Fruit fly (Drosophila melanogaster) whole organism, embryonic: ENCODE results near the gene Upf1.
A peak's percentile ranks its signal among the peaks of the same experiment; 100 is the strongest.

Experiments used
- Atf-2 ChIP-seq: fragments of 200-800 bp; sonication (Bioruptor generic); optimal IDR thresholded peaks from 2 replicates; lab custom pipeline; 2016; ENCODE audit warnings: missing biosample characterization, missing genetic modification characterization
- B-H2 ChIP-seq: fragments of 200-800 bp; sonication (Bioruptor generic); optimal IDR thresholded peaks from 2 replicates; lab custom pipeline; 2018; ENCODE audit warnings: missing biosample characterization, mild to moderate bottlenecking, missing genetic modification characterization
- CG10209 ChIP-seq: fragments of 200-800 bp; sonication (Bioruptor generic); optimal IDR thresholded peaks from 3 replicates; lab custom pipeline; 2017; ENCODE audit warnings: missing biosample characterization, mild to moderate bottlenecking, missing genetic modification characterization, missing genetic modification reagents
- CG10321 ChIP-seq: fragments of 200-800 bp; sonication (Bioruptor generic); IDR thresholded peaks from 2 replicates; pipeline ENCODE4 v1.3.6; 2022; ENCODE audit warnings: missing biosample characterization, missing genetic modification characterization
- CG10366 ChIP-seq: fragments of 200-800 bp; sonication (Bioruptor generic); IDR thresholded peaks from 2 replicates; pipeline ENCODE4 v1.3.6; 2022; ENCODE audit warnings: missing biosample characterization, missing genetic modification characterization
- CG10959 ChIP-seq: fragments of 200-800 bp; sonication (Bioruptor generic); IDR thresholded peaks from 2 replicates; pipeline ENCODE4 v1.3.6; 2022; ENCODE audit warnings: missing biosample characterization, missing genetic modification characterization
- CG11456 ChIP-seq: fragments of 200-800 bp; sonication (Bioruptor generic); IDR thresholded peaks from 3 replicates; pipeline ENCODE4 v1.3.6; 2022; ENCODE audit warnings: missing biosample characterization, missing genetic modification characterization
- CG12155 ChIP-seq: fragments of 200-800 bp; sonication (Bioruptor generic); optimal IDR thresholded peaks from 3 replicates; lab custom pipeline; 2016; ENCODE audit warnings: missing biosample characterization, missing genetic modification characterization
- CG12299 ChIP-seq: fragments of 200-800 bp; sonication (Bioruptor generic); optimal IDR thresholded peaks from 2 replicates; lab custom pipeline; 2018; ENCODE audit warnings: missing biosample characterization, mild to moderate bottlenecking, missing genetic modification characterization
- CG12744 ChIP-seq: fragments of 200-800 bp; sonication (Bioruptor generic); optimal IDR thresholded peaks from 2 replicates; lab custom pipeline; 2016; ENCODE audit warnings: missing biosample characterization, missing genetic modification characterization
- CG12769 ChIP-seq: fragments of 200-800 bp; sonication (Bioruptor generic); optimal IDR thresholded peaks from 2 replicates; lab custom pipeline; 2019; ENCODE audit warnings: missing biosample characterization, mild to moderate bottlenecking, missing genetic modification characterization, moderate library complexity
- CG14965 ChIP-seq: fragments of 200-800 bp; sonication (Bioruptor generic); optimal IDR thresholded peaks from 2 replicates; lab custom pipeline; 2016; ENCODE audit warnings: missing biosample characterization, missing genetic modification characterization, borderline replicate concordance
- CG16813 ChIP-seq: fragments of 200-800 bp; sonication (Bioruptor generic); IDR thresholded peaks from 3 replicates; pipeline ENCODE4 v1.3.6; 2022; ENCODE audit warnings: missing biosample characterization, missing genetic modification characterization; ENCODE audit not compliant: partially characterized antibody
- CG17612 ChIP-seq: fragments of 200-800 bp; sonication (Bioruptor generic); IDR thresholded peaks from 2 replicates; pipeline ENCODE4 v1.3.6; 2022; ENCODE audit warnings: missing biosample characterization, missing genetic modification characterization
- CG30403 ChIP-seq: fragments of 200-800 bp; sonication (Bioruptor generic); optimal IDR thresholded peaks from 3 replicates; lab custom pipeline; 2016; ENCODE audit warnings: missing biosample characterization, missing genetic modification characterization
- CG4360 ChIP-seq: fragments of 200-800 bp; sonication (Bioruptor generic); IDR thresholded peaks from 2 replicates; pipeline ENCODE4 v1.3.6; 2022; ENCODE audit warnings: missing biosample characterization, missing genetic modification characterization
- CG4617 ChIP-seq: fragments of 200-800 bp; sonication (Bioruptor generic); optimal IDR thresholded peaks from 3 replicates; lab custom pipeline; 2016; ENCODE audit warnings: missing biosample characterization, missing genetic modification characterization, borderline replicate concordance
- CG7928 ChIP-seq: fragments of 200-800 bp; sonication (Bioruptor generic); optimal IDR thresholded peaks from 2 replicates; lab custom pipeline; 2017; ENCODE audit warnings: missing biosample characterization, mild to moderate bottlenecking, missing genetic modification characterization
- D19A ChIP-seq: fragments of 200-800 bp; optimal IDR thresholded peaks from 3 replicates; lab custom pipeline; 2019; ENCODE audit warnings: missing biosample characterization, mild to moderate bottlenecking, missing genetic modification characterization, moderate library complexity
- Dek ChIP-seq: fragments of 200-800 bp; sonication (Bioruptor generic); optimal IDR thresholded peaks from 3 replicates; lab custom pipeline; 2019; ENCODE audit warnings: missing biosample characterization, mild to moderate bottlenecking, missing genetic modification characterization, moderate library complexity
- Doc2 ChIP-seq: fragments of 200-800 bp; sonication (Bioruptor generic); IDR thresholded peaks from 2 replicates; pipeline ENCODE4 v1.3.6; 2022; ENCODE audit warnings: missing biosample characterization, missing genetic modification characterization
- E2f1 ChIP-seq: fragments of 200-800 bp; sonication (Bioruptor generic); IDR thresholded peaks from 2 replicates; pipeline ENCODE4 v1.3.6; 2022; ENCODE audit warnings: missing biosample characterization, missing genetic modification characterization
- Hsf ChIP-seq: fragments of 200-800 bp; sonication (Bioruptor generic); optimal IDR thresholded peaks from 3 replicates; lab custom pipeline; 2016; ENCODE audit warnings: missing biosample characterization, missing genetic modification characterization
- MBD-R2 ChIP-seq: fragments of 200-800 bp; sonication (Bioruptor generic); IDR thresholded peaks from 2 replicates; pipeline ENCODE4 v1.3.6; 2022; ENCODE audit warnings: missing biosample characterization, missing genetic modification characterization
- MTF-1 ChIP-seq: fragments of 200-800 bp; sonication (Bioruptor generic); optimal IDR thresholded peaks from 2 replicates; lab custom pipeline; 2018; ENCODE audit warnings: missing biosample characterization, mild to moderate bottlenecking, missing genetic modification characterization, borderline replicate concordance
- Max ChIP-seq: fragments of 200-800 bp; sonication (Bioruptor generic); optimal IDR thresholded peaks from 2 replicates; lab custom pipeline; 2016; ENCODE audit warnings: missing biosample characterization, mild to moderate bottlenecking, missing genetic modification characterization
- Nf-YC ChIP-seq: fragments of 200-800 bp; optimal IDR thresholded peaks from 3 replicates; lab custom pipeline; 2019; ENCODE audit warnings: missing biosample characterization, mild to moderate bottlenecking, missing genetic modification characterization, moderate library complexity
- Oaz ChIP-seq: fragments of 200-800 bp; sonication (Bioruptor generic); IDR thresholded peaks from 2 replicates; pipeline ENCODE4 v1.3.6; 2022; ENCODE audit warnings: missing biosample characterization, missing genetic modification characterization
- Opbp ChIP-seq: fragments of 200-800 bp; sonication (Bioruptor generic); IDR thresholded peaks from 3 replicates; pipeline ENCODE4 v1.3.6; 2022; ENCODE audit warnings: missing biosample characterization, missing genetic modification characterization; ENCODE audit not compliant: partially characterized antibody
- Sin3A ChIP-seq: fragments of >200 bp; optimal IDR thresholded peaks from 2 replicates; lab custom pipeline; 2018
- Xbp1 ChIP-seq: fragments of 200-800 bp; sonication (Bioruptor generic); optimal IDR thresholded peaks from 3 replicates; lab custom pipeline; 2016; ENCODE audit warnings: missing biosample characterization, mild to moderate bottlenecking, missing genetic modification characterization
- ab ChIP-seq: fragments of 200-800 bp; sonication (Bioruptor generic); optimal IDR thresholded peaks from 2 replicates; lab custom pipeline; 2016; ENCODE audit warnings: missing biosample characterization, missing genetic modification characterization
- az2 ChIP-seq: fragments of 200-800 bp; sonication (Bioruptor generic); optimal IDR thresholded peaks from 3 replicates; lab custom pipeline; 2016; ENCODE audit warnings: missing biosample characterization, missing genetic modification characterization
- bcd ChIP-seq: fragments of 200-800 bp; sonication (Bioruptor generic); optimal IDR thresholded peaks from 2 replicates; lab custom pipeline; 2017; ENCODE audit warnings: missing biosample characterization, mild to moderate bottlenecking, missing genetic modification characterization
- cas ChIP-seq: fragments of 200-800 bp; sonication (Bioruptor generic); IDR thresholded peaks from 2 replicates; pipeline ENCODE4 v1.3.6; 2022; ENCODE audit warnings: missing biosample characterization, missing genetic modification characterization
- ci ChIP-seq: fragments of 200-800 bp; sonication (Bioruptor generic); IDR thresholded peaks from 3 replicates; pipeline ENCODE4 v1.3.6; 2022; ENCODE audit warnings: missing biosample characterization, missing genetic modification characterization
- eve ChIP-seq, 2 experiments: fragments of >200 bp; optimal IDR thresholded peaks; 2 replicates each; lab custom pipeline; 2017; ENCODE audit warnings: missing biosample characterization in 2 of 2, missing genetic modification characterization in 2 of 2
- exex ChIP-seq: fragments of 200-800 bp; sonication (Bioruptor generic); optimal IDR thresholded peaks from 4 replicates; lab custom pipeline; 2018; ENCODE audit warnings: missing biosample characterization, mild to moderate bottlenecking, missing genetic modification characterization, moderate library complexity
- fd3F ChIP-seq: fragments of 200-800 bp; sonication (Bioruptor generic); optimal IDR thresholded peaks from 2 replicates; lab custom pipeline; 2018; ENCODE audit warnings: missing biosample characterization, mild to moderate bottlenecking, missing genetic modification characterization, moderate library complexity
- fu2 ChIP-seq: fragments of 200-800 bp; sonication (Bioruptor generic); optimal IDR thresholded peaks from 2 replicates; lab custom pipeline; 2016; ENCODE audit warnings: missing biosample characterization, missing genetic modification characterization
- gce ChIP-seq: fragments of 200-800 bp; sonication (Bioruptor generic); IDR thresholded peaks from 3 replicates; pipeline ENCODE4 v1.3.6; 2022; ENCODE audit warnings: missing biosample characterization, missing genetic modification characterization
- gsb ChIP-seq: fragments of 200-800 bp; sonication (Bioruptor generic); IDR thresholded peaks from 2 replicates; pipeline ENCODE4 v1.3.6; 2022; ENCODE audit warnings: missing biosample characterization, missing genetic modification characterization
- ham ChIP-seq: fragments of 200-800 bp; sonication (Bioruptor generic); IDR thresholded peaks from 2 replicates; pipeline ENCODE4 v1.3.6; 2022; ENCODE audit warnings: missing biosample characterization, missing genetic modification characterization
- hth ChIP-seq: fragments of >200 bp; optimal IDR thresholded peaks from 2 replicates; lab custom pipeline; 2017; ENCODE audit warnings: inconsistent platforms
- luna ChIP-seq: fragments of 200-800 bp; sonication (Bioruptor generic); optimal IDR thresholded peaks from 2 replicates; lab custom pipeline; 2016; ENCODE audit warnings: missing biosample characterization, missing genetic modification characterization
- rib ChIP-seq: fragments of 200-800 bp; sonication (Bioruptor generic); IDR thresholded peaks from 2 replicates; pipeline ENCODE4 v1.3.6; 2022; ENCODE audit warnings: missing biosample characterization, missing genetic modification characterization
- row ChIP-seq: fragments of 200-800 bp; sonication (Bioruptor generic); IDR thresholded peaks from 3 replicates; pipeline ENCODE4 v1.3.6; 2022; ENCODE audit warnings: missing biosample characterization, missing genetic modification characterization
- run ChIP-seq: fragments of 200-800 bp; sonication (Bioruptor generic); optimal IDR thresholded peaks from 3 replicates; lab custom pipeline; 2018; ENCODE audit warnings: missing biosample characterization, mild to moderate bottlenecking, missing genetic modification characterization
- so ChIP-seq: fragments of 200-800 bp; sonication (Bioruptor generic); IDR thresholded peaks from 3 replicates; pipeline ENCODE4 v1.3.6; 2022; ENCODE audit warnings: missing biosample characterization, missing genetic modification characterization
- stc ChIP-seq: fragments of 200-800 bp; sonication (Bioruptor generic); IDR thresholded peaks from 2 replicates; pipeline ENCODE4 v1.3.6; 2022; ENCODE audit warnings: missing biosample characterization, missing genetic modification characterization
- tna ChIP-seq: fragments of 200-800 bp; sonication (Bioruptor generic); IDR thresholded peaks from 2 replicates; pipeline ENCODE4 v1.3.6; 2022; ENCODE audit warnings: missing biosample characterization, missing genetic modification characterization; ENCODE audit not compliant: partially characterized antibody
- unpg ChIP-seq: fragments of 200-800 bp; sonication (Bioruptor generic); optimal IDR thresholded peaks from 3 replicates; lab custom pipeline; 2018; ENCODE audit warnings: missing biosample characterization, mild to moderate bottlenecking, missing genetic modification characterization, moderate library complexity

Upf1 gene

DNA sequence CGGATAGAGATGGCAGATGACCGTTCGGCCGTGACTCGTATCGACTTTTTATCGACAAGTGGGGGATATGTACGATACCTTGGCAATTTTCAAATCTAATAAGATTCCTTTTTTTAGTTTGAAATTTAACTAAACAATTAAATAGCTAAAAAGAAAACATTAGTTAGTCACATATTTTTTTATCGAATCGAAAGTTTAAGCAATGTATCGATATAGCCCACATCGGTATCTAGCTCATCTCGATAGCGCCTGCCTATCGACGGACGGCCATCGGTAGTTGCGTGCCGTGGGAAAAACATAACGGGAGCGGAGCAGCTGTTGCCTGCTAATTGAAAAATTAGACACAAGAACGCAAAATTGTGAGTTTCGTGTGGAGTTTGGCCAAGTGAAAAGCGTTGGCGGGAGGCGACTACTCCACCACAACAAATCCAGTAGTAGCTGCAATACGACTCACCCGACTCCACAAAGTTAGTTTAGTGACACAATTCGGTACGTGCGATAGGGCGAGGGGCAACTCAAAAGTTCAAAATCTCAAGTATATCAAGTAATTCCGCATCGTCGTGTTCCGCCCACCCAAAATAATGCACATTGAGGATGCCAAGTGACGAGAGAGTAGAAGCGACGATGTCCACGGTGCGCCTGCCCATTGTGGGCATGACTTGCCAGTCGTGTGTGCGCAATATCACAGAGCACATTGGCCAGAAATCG lies 50.3 kb downstream of the Upf1 start, which contains the start of the genes CG10347 and ATP7 (continued):
- TF ChIP-seq CG14965 (GFP tag; lab: Kevin White, UChicago) (no peak), CG17612 (GFP tag; lab: Robert Waterston, UW) (no peak), CG12744 (GFP tag; lab: Kevin White, UChicago) (no peak), fu2 (GFP tag; lab: Kevin White, UChicago) (peak; percentile 12), CG10959 (GFP tag; lab: Robert Waterston, UW) (no peak), Sin3A (lab: Kevin White, UChicago) (peak; percentile 72), MBD-R2 (GFP tag; lab: Robert Waterston, UW) (peak; percentile 75), cas (GFP tag; lab: Robert Waterston, UW) (no peak), run (tag; lab: Kevin White, UChicago) (no peak), CG4360 (GFP tag; lab: Robert Waterston, UW) (no peak), bcd (GFP tag; lab: Kevin White, UChicago) (no peak), B-H2 (GFP tag; lab: Kevin White, UChicago) (peak; percentile 38), CG10366 (GFP tag; lab: Robert Waterston, UW) (no peak), ab (GFP tag; lab: Kevin White, UChicago) (no peak), stc (GFP tag; lab: Robert Waterston, UW) (no peak), Hsf (GFP tag; lab: Kevin White, UChicago) (peak; percentile 39), Max (GFP tag; lab: Kevin White, UChicago) (peak; percentile 26), hth (no peak), gsb (GFP tag; lab: Robert Waterston, UW) (no peak), E2f1 (no peak), CG10209 (GFP tag; lab: Kevin White, UChicago) (no peak), CG7928 (GFP tag; lab: Kevin White, UChicago) (no peak), unpg (no peak), CG16813 (peak; percentile 90), Oaz (no peak), exex (tag; lab: Kevin White, UChicago) (peak; percentile 16), ham (GFP tag; lab: Robert Waterston, UW) (no peak), so (no peak), CG12299 (tag; lab: Kevin White, UChicago) (peak; percentile 34), Doc2 (no peak), fd3F (GFP tag; lab: Kevin White, UChicago) (no peak), CG10321 (GFP tag; lab: Robert Waterston, UW) (no peak), D19A (tag; lab: Kevin White, UChicago) (no peak), Xbp1 (GFP tag; lab: Kevin White, UChicago) (no peak), gce (GFP tag; lab: Robert Waterston, UW) (no peak), az2 (peak; percentile 13), Opbp (peak; percentile 85), row (GFP tag; lab: Robert Waterston, UW) (peak; percentile 66), MTF-1 (GFP tag; lab: Kevin White, UChicago) (peak; percentile 92), Atf-2 (GFP tag; lab: Kevin White, UChicago) (no peak), CG12155 (GFP tag; lab: Kevin White, UChicago) (peak; percentile 19), CG11456 (GFP tag; lab: Robert Waterston, UW) (no peak), CG4617 (GFP tag; lab: Kevin White, UChicago) (peak; percentile 23), rib (GFP tag; lab: Robert Waterston, UW) (no peak), CG30403 (GFP tag; lab: Kevin White, UChicago) (peak; percentile 62), CG12769 (peak; percentile 5), ci (GFP tag; lab: Robert Waterston, UW) (no peak), luna (GFP tag; lab: Kevin White, UChicago) (no peak), tna (GFP tag; lab: Robert Waterston, UW) (peak; percentile 82), eve (GFP tag; optimal IDR thresholded peaks at IDR 0.05; lab: Kevin White, UChicago) (no peak), Dek (tag; lab: Kevin White, UChicago) (no peak), Nf-YC (tag; lab: Kevin White, UChicago) (peak; percentile 50)
